Fruit fly (Drosophila melanogaster) whole organism, embryonic: ENCODE results near the gene Obp93a.

Experiments used
- B-H2 ChIP-seq: fragments of 200-800 bp; sonication (Bioruptor generic); optimal IDR thresholded peaks from 2 replicates; lab custom pipeline; 2018; ENCODE audit warnings: missing biosample characterization, mild to moderate bottlenecking, missing genetic modification characterization
- Bteb2 ChIP-seq: fragments of 200-800 bp; sonication (Bioruptor generic); optimal IDR thresholded peaks from 2 replicates; lab custom pipeline; 2016; ENCODE audit warnings: missing biosample characterization, missing genetic modification characterization
- CG10147 ChIP-seq: fragments of 200-800 bp; sonication (Bioruptor generic); optimal IDR thresholded peaks from 2 replicates; lab custom pipeline; 2019; ENCODE audit warnings: missing biosample characterization, mild to moderate bottlenecking, missing genetic modification characterization, moderate library complexity
- CG10274 ChIP-seq: fragments of 200-800 bp; sonication (Bioruptor generic); optimal IDR thresholded peaks from 3 replicates; lab custom pipeline; 2017; ENCODE audit warnings: missing biosample characterization, mild to moderate bottlenecking, missing genetic modification characterization
- CG11723 ChIP-seq: fragments of 200-800 bp; sonication (Bioruptor generic); optimal IDR thresholded peaks from 2 replicates; lab custom pipeline; 2017; ENCODE audit warnings: missing biosample characterization, mild to moderate bottlenecking, missing genetic modification characterization
- CG15269 ChIP-seq: fragments of 200-800 bp; sonication (Bioruptor generic); optimal IDR thresholded peaks from 2 replicates; lab custom pipeline; 2018; ENCODE audit warnings: missing biosample characterization, mild to moderate bottlenecking, missing genetic modification characterization, moderate library complexity
- CG16779 ChIP-seq: fragments of 200-800 bp; sonication (Bioruptor generic); IDR thresholded peaks from 2 replicates; pipeline ENCODE4 v1.3.6; 2022; ENCODE audit warnings: missing biosample characterization, missing genetic modification characterization
- CG1792 ChIP-seq: fragments of 200-800 bp; sonication (Bioruptor generic); optimal IDR thresholded peaks from 2 replicates; lab custom pipeline; 2016; ENCODE audit warnings: missing biosample characterization, missing genetic modification characterization
- CG2116 ChIP-seq: fragments of 200-800 bp; sonication (Bioruptor generic); optimal IDR thresholded peaks from 3 replicates; lab custom pipeline; 2018; ENCODE audit warnings: missing biosample characterization, mild to moderate bottlenecking, missing genetic modification characterization
- CG2875 ChIP-seq: fragments of 200-800 bp; sonication (Bioruptor generic); optimal IDR thresholded peaks from 2 replicates; lab custom pipeline; 2017; ENCODE audit warnings: missing biosample characterization, mild to moderate bottlenecking, missing genetic modification characterization, missing genetic modification reagents
- CG2889 ChIP-seq: fragments of 200-800 bp; sonication (Bioruptor generic); IDR thresholded peaks from 3 replicates; pipeline ENCODE4 v1.3.6; 2022; ENCODE audit warnings: missing biosample characterization, missing genetic modification characterization
- CG31224 ChIP-seq: fragments of 200-800 bp; sonication (Bioruptor generic); IDR thresholded peaks from 2 replicates; pipeline ENCODE4 v1.3.6; 2022; ENCODE audit warnings: missing biosample characterization, missing genetic modification characterization
- CG31441 ChIP-seq: fragments of 200-800 bp; sonication (Bioruptor generic); IDR thresholded peaks from 2 replicates; pipeline ENCODE4 v1.3.6; 2022; ENCODE audit warnings: missing biosample characterization, missing genetic modification characterization
- CG34224 ChIP-seq: fragments of 200-800 bp; sonication (Bioruptor generic); IDR thresholded peaks from 3 replicates; pipeline ENCODE4 v1.3.6; 2022; ENCODE audit warnings: missing biosample characterization, missing genetic modification characterization; ENCODE audit not compliant: partially characterized antibody
- CG34422 ChIP-seq: fragments of 200-800 bp; sonication (Bioruptor generic); IDR thresholded peaks from 3 replicates; pipeline ENCODE4 v1.3.6; 2022; ENCODE audit warnings: missing biosample characterization, missing genetic modification characterization
- CG6813 ChIP-seq: fragments of 200-800 bp; sonication (Bioruptor generic); optimal IDR thresholded peaks from 2 replicates; lab custom pipeline; 2017; ENCODE audit warnings: missing biosample characterization, missing genetic modification characterization, mild to moderate bottlenecking, moderate library complexity, missing genetic modification reagents
- CG7372 ChIP-seq: fragments of 200-800 bp; sonication (Bioruptor generic); IDR thresholded peaks from 2 replicates; pipeline ENCODE4 v1.3.6; 2022; ENCODE audit warnings: missing biosample characterization, missing genetic modification characterization
- CG7556 ChIP-seq: fragments of 200-800 bp; sonication (Bioruptor generic); optimal IDR thresholded peaks from 2 replicates; lab custom pipeline; 2017; ENCODE audit warnings: missing biosample characterization, mild to moderate bottlenecking, missing genetic modification characterization
- CG8924 ChIP-seq: fragments of 200-800 bp; optimal IDR thresholded peaks from 3 replicates; lab custom pipeline; 2019; ENCODE audit warnings: missing biosample characterization, mild to moderate bottlenecking, missing genetic modification characterization, moderate library complexity
- D ChIP-seq, 2 experiments: fragments of 200-800 bp in 1 of 2; fragments of >200 bp in 1 of 2; sonication (Bioruptor generic) in 1 of 2; optimal IDR thresholded peaks; 2 replicates in 1 of 2; 3 replicates in 1 of 2; lab custom pipeline; 2017; ENCODE audit warnings: mild to moderate bottlenecking in 1 of 2, missing biosample characterization in 1 of 2, missing genetic modification characterization in 1 of 2, missing genetic modification reagents in 1 of 2
- HLHmδ ChIP-seq: fragments of 200-800 bp; sonication (Bioruptor generic); optimal IDR thresholded peaks from 2 replicates; lab custom pipeline; 2018; ENCODE audit warnings: missing biosample characterization, mild to moderate bottlenecking, missing genetic modification characterization, moderate library complexity
- Hmr ChIP-seq: fragments of 200-800 bp; sonication (Bioruptor generic); optimal IDR thresholded peaks from 3 replicates; lab custom pipeline; 2017; ENCODE audit warnings: mild to moderate bottlenecking, missing biosample characterization, missing genetic modification reagents, missing genetic modification characterization
- Mad ChIP-seq: fragments of 200-800 bp; sonication (Bioruptor generic); optimal IDR thresholded peaks from 2 replicates; lab custom pipeline; 2016; ENCODE audit warnings: missing biosample characterization, missing genetic modification characterization
- Mes4 ChIP-seq: fragments of 200-800 bp; sonication (Bioruptor generic); optimal IDR thresholded peaks from 2 replicates; lab custom pipeline; 2016; ENCODE audit warnings: missing biosample characterization, missing genetic modification characterization
- Myb ChIP-seq: fragments of 200-800 bp; sonication (Bioruptor generic); optimal IDR thresholded peaks from 2 replicates; lab custom pipeline; 2016; ENCODE audit warnings: missing biosample characterization, missing genetic modification characterization
- Ravus ChIP-seq: fragments of 200-800 bp; sonication (Bioruptor generic); IDR thresholded peaks from 2 replicates; pipeline ENCODE4 v1.3.6; 2022; ENCODE audit warnings: missing biosample characterization, missing genetic modification characterization
- Vsx1 ChIP-seq: fragments of 200-800 bp; sonication (Bioruptor generic); optimal IDR thresholded peaks from 2 replicates; lab custom pipeline; 2017; ENCODE audit warnings: missing biosample characterization, mild to moderate bottlenecking, missing genetic modification characterization, missing genetic modification reagents
- abd-A ChIP-seq: fragments of 200-800 bp; sonication (Bioruptor generic); optimal IDR thresholded peaks from 3 replicates; lab custom pipeline; 2019; ENCODE audit warnings: missing biosample characterization, mild to moderate bottlenecking, missing genetic modification characterization, moderate library complexity
- cg ChIP-seq: fragments of 200-800 bp; sonication (Bioruptor generic); optimal IDR thresholded peaks from 3 replicates; lab custom pipeline; 2019; ENCODE audit warnings: missing biosample characterization, mild to moderate bottlenecking, missing genetic modification characterization, moderate library complexity
- chinmo ChIP-seq: fragments of 200-800 bp; sonication (Bioruptor generic); IDR thresholded peaks from 4 replicates; pipeline ENCODE4 v1.3.6; 2022; ENCODE audit warnings: missing biosample characterization, missing genetic modification characterization; ENCODE audit not compliant: partially characterized antibody
- crp ChIP-seq, 2 experiments: fragments of 200-800 bp; sonication (Bioruptor generic); optimal IDR thresholded peaks; 2 replicates in 1 of 2; 3 replicates in 1 of 2; lab custom pipeline; 2017; ENCODE audit warnings: missing biosample characterization in 2 of 2, missing genetic modification characterization in 2 of 2, mild to moderate bottlenecking in 1 of 2, moderate library complexity in 1 of 2
- dmrt99B ChIP-seq: fragments of 200-800 bp; sonication (Bioruptor generic); optimal IDR thresholded peaks from 2 replicates; lab custom pipeline; 2018; ENCODE audit warnings: missing biosample characterization, mild to moderate bottlenecking, missing genetic modification characterization, moderate library complexity
- fd96Cb ChIP-seq: fragments of 200-800 bp; sonication (Bioruptor generic); optimal IDR thresholded peaks from 2 replicates; lab custom pipeline; 2018; ENCODE audit warnings: missing biosample characterization, mild to moderate bottlenecking, missing genetic modification characterization, moderate library complexity
- hkb ChIP-seq, 2 experiments: fragments of 200-800 bp in 1 of 2; fragments of >200 bp in 1 of 2; sonication (Bioruptor generic) in 1 of 2; IDR thresholded peaks in 1 of 2; optimal IDR thresholded peaks in 1 of 2; 2 replicates each; pipeline versions ENCODE4 v1.3.6 to Lab custom; 2017 to 2022; ENCODE audit warnings: missing biosample characterization in 1 of 2, missing genetic modification characterization in 1 of 2
- kah ChIP-seq: fragments of 200-800 bp; sonication (Bioruptor generic); optimal IDR thresholded peaks from 2 replicates; lab custom pipeline; 2018; ENCODE audit warnings: missing biosample characterization, mild to moderate bottlenecking, missing genetic modification characterization
- lab ChIP-seq: fragments of 200-800 bp; sonication (Bioruptor generic); optimal IDR thresholded peaks from 3 replicates; lab custom pipeline; 2017; ENCODE audit warnings: missing biosample characterization, missing genetic modification characterization, mild to moderate bottlenecking, moderate library complexity, missing genetic modification reagents
- nau ChIP-seq: fragments of 200-800 bp; sonication (Bioruptor generic); optimal IDR thresholded peaks from 3 replicates; lab custom pipeline; 2017; ENCODE audit warnings: missing biosample characterization, mild to moderate bottlenecking, missing genetic modification characterization, missing genetic modification reagents
- nmo ChIP-seq: fragments of 200-800 bp; sonication (Bioruptor generic); optimal IDR thresholded peaks from 2 replicates; lab custom pipeline; 2018; ENCODE audit warnings: missing biosample characterization, mild to moderate bottlenecking, missing genetic modification characterization, moderate library complexity
- oc ChIP-seq: fragments of 200-800 bp; sonication (Bioruptor generic); optimal IDR thresholded peaks from 2 replicates; lab custom pipeline; 2018; ENCODE audit warnings: missing biosample characterization, mild to moderate bottlenecking, missing genetic modification characterization, moderate library complexity
- phol ChIP-seq: fragments of 200-800 bp; sonication (Bioruptor generic); optimal IDR thresholded peaks from 3 replicates; lab custom pipeline; 2018; ENCODE audit warnings: missing biosample characterization, mild to moderate bottlenecking, missing genetic modification characterization, moderate library complexity
- scrt ChIP-seq: fragments of 200-800 bp; sonication (Bioruptor generic); optimal IDR thresholded peaks from 2 replicates; lab custom pipeline; 2018; ENCODE audit warnings: missing biosample characterization, mild to moderate bottlenecking, missing genetic modification characterization, moderate library complexity
- sr ChIP-seq: fragments of 200-800 bp; sonication (Bioruptor generic); IDR thresholded peaks from 3 replicates; pipeline ENCODE4 v1.3.6; 2022; ENCODE audit warnings: missing biosample characterization, missing genetic modification characterization
- stwl ChIP-seq: fragments of 200-800 bp; sonication (Bioruptor generic); optimal IDR thresholded peaks from 3 replicates; lab custom pipeline; 2018; ENCODE audit warnings: missing biosample characterization, mild to moderate bottlenecking, missing genetic modification characterization, moderate library complexity
- tgo ChIP-seq: fragments of 200-800 bp; sonication (Bioruptor generic); IDR thresholded peaks from 3 replicates; pipeline ENCODE4 v1.3.6; 2022; ENCODE audit warnings: missing biosample characterization, missing genetic modification characterization
- zf30C ChIP-seq: fragments of 200-800 bp; sonication (Bioruptor generic); optimal IDR thresholded peaks from 3 replicates; lab custom pipeline; 2018; ENCODE audit warnings: missing biosample characterization, mild to moderate bottlenecking, missing genetic modification characterization

Gene Obp93a

DNA sequence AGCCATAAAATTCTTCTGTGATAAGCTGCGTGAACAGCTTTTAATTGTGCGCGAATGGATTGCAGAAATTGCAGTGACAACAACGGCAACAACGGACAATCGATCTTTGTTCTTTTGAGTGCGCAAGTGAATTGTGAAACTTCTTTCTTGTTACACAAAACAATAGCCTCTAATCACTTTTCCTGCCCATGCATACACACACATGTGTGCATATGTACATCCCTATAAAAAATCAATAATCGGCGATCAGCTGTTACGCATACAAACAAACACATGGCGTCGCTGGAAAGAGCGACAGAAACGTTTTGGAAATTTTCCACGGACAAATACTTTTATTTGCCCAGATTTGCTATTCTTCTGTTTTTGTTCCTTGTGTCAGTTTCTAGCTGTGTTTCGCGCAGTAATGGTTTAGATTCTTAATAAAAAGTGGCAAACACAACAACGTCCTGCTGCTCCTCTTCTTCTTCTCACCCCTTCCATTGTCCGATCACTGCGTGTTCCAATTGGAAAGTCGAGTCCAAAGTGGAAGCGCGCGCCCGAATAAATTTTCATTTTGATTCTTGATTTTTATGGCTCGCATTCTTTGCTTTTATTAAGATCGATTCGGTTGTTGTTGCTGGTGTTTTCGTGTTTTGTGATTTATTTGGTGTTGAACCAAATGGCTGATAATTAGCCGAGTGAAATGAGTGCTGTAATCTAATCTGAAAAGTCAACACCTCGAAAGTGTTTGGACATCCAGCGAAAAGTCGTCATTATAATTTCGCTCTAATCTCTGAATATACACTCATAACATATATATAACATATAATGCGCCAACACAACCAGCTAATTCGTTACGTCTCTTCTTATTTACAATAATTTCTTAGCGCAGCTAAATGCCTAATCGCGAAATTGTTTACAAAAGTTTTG, 27.3 kb upstream of the Obp93a start (continued):
- TF ChIP-seq cg (GFP tag; lab: Kevin White, UChicago): peak; percentile 79
- peak in 1 of 2 experiments; percentile 73 for TF ChIP-seq crp (GFP tag; optimal IDR thresholded peaks at IDR 0.05; lab: Kevin White, UChicago)
- peak; percentile 2 for TF ChIP-seq nau
- 0 out of 3 replicates have a peak, but pooled peaks have one; percentile 18 for TF ChIP-seq CG34422 (GFP tag; lab: Robert Waterston, UW)
- TF ChIP-seq zf30C (GFP tag; lab: Kevin White, UChicago): no peak
- TF ChIP-seq nmo (GFP tag; lab: Kevin White, UChicago): no peak
- no peak for TF ChIP-seq CG10274 (GFP tag; lab: Kevin White, UChicago)
- TF ChIP-seq CG2875 (GFP tag; lab: Kevin White, UChicago): peak; percentile 46
- peak; percentile 60 for TF ChIP-seq lab (GFP tag; lab: Kevin White, UChicago)
- no peak; the same call in 3 of the 4 replicates for TF ChIP-seq chinmo (GFP tag; lab: Robert Waterston, UW)
- TF ChIP-seq CG7372 (GFP tag; lab: Robert Waterston, UW): no peak
- TF ChIP-seq CG11723 (GFP tag; lab: Kevin White, UChicago): no peak
- peak; percentile 2 for TF ChIP-seq scrt (GFP tag; lab: Kevin White, UChicago)
- no peak for TF ChIP-seq CG31441 (GFP tag; lab: Robert Waterston, UW)
- peak; percentile 79 for TF ChIP-seq Vsx1
- TF ChIP-seq CG34224 (GFP tag; lab: Robert Waterston, UW): no peak
- peak; percentile 49 for TF ChIP-seq phol (tag; lab: Kevin White, UChicago)
- TF ChIP-seq stwl (tag; lab: Kevin White, UChicago): no peak

DNA sequence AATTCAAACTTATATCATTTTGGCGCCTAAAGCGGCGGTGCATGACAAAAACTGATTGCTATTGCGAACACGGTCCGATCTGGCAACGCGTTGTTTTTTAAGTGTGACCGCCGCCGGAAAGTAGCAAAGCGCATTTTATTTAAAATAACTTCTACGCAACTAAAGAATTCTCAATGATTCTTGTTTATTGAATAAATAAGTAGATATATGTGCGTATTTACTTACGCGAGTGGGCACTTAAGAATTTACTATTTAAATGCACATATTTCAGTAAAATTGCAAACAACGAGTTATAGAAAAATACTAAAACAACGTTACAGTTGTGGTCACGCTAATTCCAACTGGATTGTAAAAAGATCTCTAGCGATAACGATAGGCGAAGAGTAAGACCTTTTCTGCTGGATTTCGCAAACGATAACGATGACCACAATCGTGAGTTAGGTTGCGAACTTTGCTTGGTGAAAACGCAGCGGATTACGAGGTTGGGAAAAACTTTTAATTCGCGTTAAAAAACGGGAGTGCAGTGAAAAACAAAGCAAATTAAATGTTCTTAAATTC, 26.5 kb upstream of the Obp93a start:
- TF ChIP-seq dmrt99B (tag; lab: Kevin White, UChicago) (no peak), abd-A (tag; lab: Kevin White, UChicago) (no peak), Ravus (no peak), CG7556 (GFP tag; lab: Kevin White, UChicago) (no peak), CG15269 (no peak), CG2116 (GFP tag; lab: Kevin White, UChicago) (peak; percentile 63), Bteb2 (GFP tag; lab: Kevin White, UChicago) (no peak), CG6813 (GFP tag; lab: Kevin White, UChicago) (no peak), Hmr (GFP tag; lab: Kevin White, UChicago) (peak; percentile 61), sr (GFP tag; lab: Robert Waterston, UW) (no peak), CG10147 (GFP tag; lab: Kevin White, UChicago) (no peak), fd96Cb (tag; lab: Kevin White, UChicago) (no peak), CG16779 (GFP tag; lab: Robert Waterston, UW) (no peak), kah (GFP tag; lab: Kevin White, UChicago) (no peak), CG8924 (tag; lab: Kevin White, UChicago) (no peak), D (optimal IDR thresholded peaks at IDR 0.05; lab: Kevin White, UChicago) (no peak), D (GFP tag; optimal IDR thresholded peaks at IDR 0.05; lab: Kevin White, UChicago) (no peak), CG2889 (GFP tag; lab: Robert Waterston, UW) (no peak), hkb (optimal IDR thresholded peaks at IDR 0.05; lab: Kevin White, UChicago) (peak; percentile 66), hkb (GFP tag; IDR thresholded peaks at IDR 0.05; lab: Robert Waterston, UW) (no peak), B-H2 (GFP tag; lab: Kevin White, UChicago) (no peak), Mad (GFP tag; lab: Kevin White, UChicago) (no peak), CG31224 (GFP tag; lab: Robert Waterston, UW) (no peak), CG2875 (GFP tag; lab: Kevin White, UChicago) (no peak), Myb (GFP tag; lab: Kevin White, UChicago) (peak; percentile 52), HLHmδ (GFP tag; lab: Kevin White, UChicago) (no peak), CG1792 (GFP tag; lab: Kevin White, UChicago) (no peak), tgo (no peak), Mes4 (GFP tag; lab: Kevin White, UChicago) (no peak), oc (tag; lab: Kevin White, UChicago) (peak; percentile 13)
